Fruit fly (Drosophila melanogaster): Measurements from ENCODE around the gene anox.

Gene anox

DNA sequence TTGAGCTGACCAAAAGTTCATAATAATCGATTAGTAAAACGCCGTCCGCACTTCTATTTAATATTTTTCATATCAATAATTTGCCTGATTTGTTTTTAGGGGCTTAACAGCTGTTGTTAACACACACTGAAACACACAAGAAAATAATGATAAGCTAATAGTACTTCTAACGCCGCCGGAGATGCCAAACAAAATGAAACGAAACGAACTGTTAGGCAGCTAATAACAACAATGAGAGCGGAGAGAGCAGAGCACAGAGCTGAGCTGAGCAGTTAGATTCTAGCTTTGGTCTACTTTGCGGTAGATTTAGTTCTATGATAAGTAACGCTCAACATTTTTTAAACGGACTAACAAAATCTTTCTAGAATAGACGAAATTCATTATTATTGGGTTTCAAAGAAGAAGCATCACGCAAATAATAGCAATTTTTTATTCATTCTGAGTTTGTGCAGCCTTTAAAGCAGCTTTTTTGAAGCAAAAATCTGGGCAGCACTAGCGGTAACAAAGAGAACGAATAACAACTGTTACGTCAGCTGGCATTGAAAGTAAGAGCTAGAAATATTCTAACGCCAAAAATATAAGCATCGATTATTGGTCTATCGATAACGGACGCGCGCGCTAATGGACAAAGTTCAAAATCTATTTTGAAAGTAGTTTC is 12.5 kb downstream of the anox start, which contains the start of gene Abca3:
TSS of gene Abca3 (minus strand) at position 181 of the 658 bp plus-strand sequence.
- TF ChIP-seq CG9948 (tag; optimal IDR thresholded peaks at IDR 0.05): no peak
- TF ChIP-seq CG8301 (tag; optimal IDR thresholded peaks at IDR 0.05): peak; percentile 60
- TF ChIP-seq CG4496 (GFP tag; IDR thresholded peaks at IDR 0.05): peak; percentile 57; the same call in 2 of the 3 replicates
- TF ChIP-seq fd96Ca (GFP tag; IDR thresholded peaks at IDR 0.05): 0 out of 3 replicates have a peak, but pooled peaks have one; percentile 35
- TF ChIP-seq CG32121 (GFP tag; IDR thresholded peaks at IDR 0.05): 0 out of 2 replicates have a peak, but pooled peaks have one; percentile 27
- TF ChIP-seq CG14655 (GFP tag; optimal IDR thresholded peaks at IDR 0.05): peak; percentile 53
- no peak for TF ChIP-seq gl (tag; optimal IDR thresholded peaks at IDR 0.05)

dm6 chrX:21285001-21285400 is 34.1 kb downstream of the anox start, which contains the start of gene CG1494:
Gene CG1494 (plus strand): TSS chrX:21285301.
- TF ChIP-seq CG14655 (GFP tag; optimal IDR thresholded peaks at IDR 0.05) (no peak), Snoo (tag; optimal IDR thresholded peaks at IDR 0.05) (no peak), CG17806 (tag; optimal IDR thresholded peaks at IDR 0.05) (no peak), D1 (tag; optimal IDR thresholded peaks at IDR 0.05) (no peak), Ets98B (GFP tag; IDR thresholded peaks at IDR 0.05) (no peak), Pif1B (GFP tag; optimal IDR thresholded peaks at IDR 0.05) (no peak), CG32121 (GFP tag; IDR thresholded peaks at IDR 0.05) (no peak), fd96Ca (GFP tag; IDR thresholded peaks at IDR 0.05) (no peak), CG34367 (tag; optimal IDR thresholded peaks at IDR 0.05) (no peak), CG10348 (GFP tag; IDR thresholded peaks at IDR 0.05) (no peak), CG4496 (GFP tag; IDR thresholded peaks at IDR 0.05) (no peak), CG8301 (tag; optimal IDR thresholded peaks at IDR 0.05) (no peak), CG8159 (tag; optimal IDR thresholded peaks at IDR 0.05) (no peak), rn (GFP tag; IDR thresholded peaks at IDR 0.05) (no peak), CG13204 (GFP tag; optimal IDR thresholded peaks at IDR 0.05) (no peak), gl (tag; optimal IDR thresholded peaks at IDR 0.05) (no peak), CG15710 (tag; optimal IDR thresholded peaks at IDR 0.05) (no peak), Pif1A (GFP tag; optimal IDR thresholded peaks at IDR 0.05) (no peak), CG12605 (GFP tag; IDR thresholded peaks at IDR 0.05) (no peak), EcR (GFP tag; optimal IDR thresholded peaks at IDR 0.05) (no peak)

DNA sequence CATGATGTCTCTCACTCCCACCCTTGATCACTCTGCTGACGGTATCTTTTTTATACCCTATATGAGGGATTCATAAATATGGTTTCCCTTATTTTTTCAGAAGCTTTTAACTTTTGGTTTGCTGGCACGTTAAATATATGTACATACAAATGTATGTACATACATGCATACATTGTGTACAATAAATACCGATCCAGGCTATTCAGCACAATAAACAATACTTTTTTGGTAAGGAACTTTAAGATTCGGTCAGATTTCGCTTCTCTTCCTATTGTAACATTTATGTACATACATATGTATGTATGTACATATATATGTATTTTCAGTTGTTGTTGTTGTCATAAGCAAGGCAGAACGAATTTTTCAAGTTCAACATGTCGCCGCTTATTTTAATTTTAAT is 37.1 kb downstream of the anox start:
- TF ChIP-seq Ets98B (GFP tag; IDR thresholded peaks at IDR 0.05): no peak

DNA sequence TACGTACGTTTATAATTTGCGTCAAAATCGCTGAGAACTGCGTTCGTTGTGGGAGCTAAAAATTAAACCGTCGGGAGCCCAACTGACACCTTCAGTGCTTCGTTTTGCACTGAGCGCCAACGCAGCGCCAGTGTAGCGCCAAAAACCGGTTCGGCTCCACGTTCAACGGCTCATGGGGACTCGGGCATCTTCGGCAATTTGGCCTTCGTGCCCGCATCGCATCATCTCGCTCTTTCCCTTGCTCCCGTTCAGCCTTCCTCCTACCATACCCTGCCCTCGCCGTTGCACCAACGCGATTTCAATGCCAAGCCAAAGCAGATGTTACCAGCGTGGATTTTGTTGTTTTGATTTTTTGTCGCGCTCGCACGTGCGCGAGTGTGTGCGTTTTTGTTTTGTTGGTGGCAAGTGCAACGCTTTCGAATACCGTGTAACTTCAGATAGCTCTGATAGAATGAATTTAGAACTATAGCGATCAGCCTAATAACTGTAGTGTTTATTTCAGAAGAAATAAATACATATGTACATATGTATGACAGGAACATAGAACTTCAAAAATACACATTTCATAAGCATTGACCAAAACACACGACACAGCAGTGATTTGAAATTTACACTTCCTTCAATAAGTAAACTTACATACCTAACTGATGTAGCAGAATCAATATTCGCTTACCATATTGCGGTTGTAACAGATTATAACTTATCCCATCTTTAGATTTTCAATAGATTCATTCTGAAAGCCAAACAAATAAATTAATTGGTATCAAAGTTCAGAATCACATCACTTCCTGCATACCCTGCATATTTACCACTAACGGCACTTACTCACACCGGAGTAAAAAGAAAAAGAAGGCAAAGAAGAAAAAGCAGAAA is 37.8 kb downstream of the anox start, which contains the start of gene Mnr:
TSS of gene Mnr (minus strand) at position 133 of the 873 bp plus-strand sequence.
- TF ChIP-seq CG10348 (GFP tag; IDR thresholded peaks at IDR 0.05) (peak; percentile 79), rn (GFP tag; IDR thresholded peaks at IDR 0.05) (no peak), CG34367 (tag; optimal IDR thresholded peaks at IDR 0.05) (no peak), CG32121 (GFP tag; IDR thresholded peaks at IDR 0.05) (peak; percentile 36; the same call in 1 of the 2 replicates), Snoo (tag; optimal IDR thresholded peaks at IDR 0.05) (no peak), Ets98B (GFP tag; IDR thresholded peaks at IDR 0.05) (peak; percentile 57), CG8301 (tag; optimal IDR thresholded peaks at IDR 0.05) (peak; percentile 30), CG13204 (GFP tag; optimal IDR thresholded peaks at IDR 0.05) (peak; percentile 58), fd96Ca (GFP tag; IDR thresholded peaks at IDR 0.05) (peak; percentile 24; the same call in 1 of the 3 replicates), CG17806 (tag; optimal IDR thresholded peaks at IDR 0.05) (no peak), Pif1B (GFP tag; optimal IDR thresholded peaks at IDR 0.05) (no peak), CG9948 (tag; optimal IDR thresholded peaks at IDR 0.05) (no peak), CG14655 (GFP tag; optimal IDR thresholded peaks at IDR 0.05) (peak; percentile 64), CG8159 (tag; optimal IDR thresholded peaks at IDR 0.05) (peak; percentile 24), CG15710 (tag; optimal IDR thresholded peaks at IDR 0.05) (peak; percentile 20), gl (tag; optimal IDR thresholded peaks at IDR 0.05) (no peak), EcR (GFP tag; optimal IDR thresholded peaks at IDR 0.05) (peak; percentile 74), CG4496 (GFP tag; IDR thresholded peaks at IDR 0.05) (peak; percentile 65; the same call in 2 of the 3 replicates), D1 (tag; optimal IDR thresholded peaks at IDR 0.05) (peak; percentile 33), CG12605 (GFP tag; IDR thresholded peaks at IDR 0.05) (no peak), Pif1A (GFP tag; optimal IDR thresholded peaks at IDR 0.05) (peak; percentile 20)

DNA sequence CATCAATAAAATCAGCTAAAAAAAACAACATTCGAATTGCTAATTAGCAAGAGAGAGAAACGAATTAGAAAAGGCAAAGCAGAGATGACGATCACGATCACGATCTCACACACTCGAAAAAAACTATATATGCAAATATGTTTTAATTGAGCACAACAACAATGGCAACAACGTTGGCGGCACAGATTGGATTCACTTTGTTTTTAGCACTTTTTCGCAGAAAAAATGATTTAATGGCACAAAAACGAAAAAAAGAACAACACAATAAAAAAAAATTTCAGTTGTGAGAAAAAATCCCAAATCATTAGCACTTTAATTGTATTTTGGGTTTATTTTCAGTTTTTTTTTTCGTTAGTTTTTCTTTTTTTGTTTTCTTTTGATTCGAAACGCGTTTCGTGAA is 38.5 kb downstream of the anox start:
- TF ChIP-seq Pif1A (GFP tag; optimal IDR thresholded peaks at IDR 0.05): peak; percentile 24
- TF ChIP-seq rn (GFP tag; IDR thresholded peaks at IDR 0.05): no peak
- TF ChIP-seq CG12605 (GFP tag; IDR thresholded peaks at IDR 0.05): no peak
- no peak for TF ChIP-seq CG32121 (GFP tag; IDR thresholded peaks at IDR 0.05)
- TF ChIP-seq CG9948 (tag; optimal IDR thresholded peaks at IDR 0.05): peak; percentile 15
- TF ChIP-seq CG14655 (GFP tag; optimal IDR thresholded peaks at IDR 0.05): peak; percentile 31

All from whole organism, pupa.